Fruit fly (Drosophila melanogaster) whole organism, adult: ENCODE data around the gene Wnt4.

Experiments used
- CG11617 ChIP-seq: fragments of 200-800 bp; sonication (Bioruptor generic); optimal IDR thresholded peaks from 2 replicates; lab custom pipeline; 2017; ENCODE audit warnings: mild to moderate bottlenecking, missing biosample characterization, missing genetic modification reagents, missing genetic modification characterization
- CG14711 ChIP-seq: fragments of 200-800 bp; sonication (Bioruptor generic); optimal IDR thresholded peaks from 2 replicates; lab custom pipeline; 2018; ENCODE audit warnings: missing biosample characterization, mild to moderate bottlenecking, missing genetic modification characterization, moderate library complexity
- CG7045 ChIP-seq: fragments of 200-800 bp; sonication (Bioruptor generic); optimal IDR thresholded peaks from 2 replicates; lab custom pipeline; 2017; ENCODE audit warnings: missing biosample characterization, mild to moderate bottlenecking, missing genetic modification characterization
- CG7101 ChIP-seq: fragments of 200-800 bp; sonication (Bioruptor generic); optimal IDR thresholded peaks from 2 replicates; lab custom pipeline; 2018; ENCODE audit warnings: missing biosample characterization, mild to moderate bottlenecking, missing genetic modification characterization, moderate library complexity
- Crg-1 ChIP-seq: fragments of 200-800 bp; sonication (Bioruptor generic); optimal IDR thresholded peaks from 2 replicates; lab custom pipeline; 2016; ENCODE audit warnings: missing biosample characterization, missing genetic modification characterization
- Mnt ChIP-seq: fragments of 200-800 bp; sonication (Bioruptor generic); optimal IDR thresholded peaks from 2 replicates; lab custom pipeline; 2016; ENCODE audit warnings: missing biosample characterization, mild to moderate bottlenecking, missing genetic modification characterization
- bab1 ChIP-seq: fragments of 200-800 bp; sonication (Bioruptor generic); optimal IDR thresholded peaks from 3 replicates; lab custom pipeline; 2019; ENCODE audit warnings: missing biosample characterization, mild to moderate bottlenecking, missing genetic modification characterization, moderate library complexity
- cnc ChIP-seq, 2 experiments: fragments of >200 bp; optimal IDR thresholded peaks; 2 replicates each; lab custom pipeline; 2017
- kay ChIP-seq: fragments of 200-800 bp; sonication (Bioruptor generic); peaks from one replicate; lab custom pipeline; 2016; ENCODE audit warnings: missing biosample characterization, missing genetic modification characterization, borderline replicate concordance
- tj ChIP-seq: fragments of 200-800 bp; sonication (Bioruptor generic); optimal IDR thresholded peaks from 3 replicates; lab custom pipeline; 2017; ENCODE audit warnings: missing biosample characterization, mild to moderate bottlenecking, missing genetic modification characterization, moderate library complexity
- toe ChIP-seq: fragments of 200-800 bp; sonication (Bioruptor generic); optimal IDR thresholded peaks from 2 replicates; lab custom pipeline; 2016; ENCODE audit warnings: missing biosample characterization, missing genetic modification characterization

DNA sequence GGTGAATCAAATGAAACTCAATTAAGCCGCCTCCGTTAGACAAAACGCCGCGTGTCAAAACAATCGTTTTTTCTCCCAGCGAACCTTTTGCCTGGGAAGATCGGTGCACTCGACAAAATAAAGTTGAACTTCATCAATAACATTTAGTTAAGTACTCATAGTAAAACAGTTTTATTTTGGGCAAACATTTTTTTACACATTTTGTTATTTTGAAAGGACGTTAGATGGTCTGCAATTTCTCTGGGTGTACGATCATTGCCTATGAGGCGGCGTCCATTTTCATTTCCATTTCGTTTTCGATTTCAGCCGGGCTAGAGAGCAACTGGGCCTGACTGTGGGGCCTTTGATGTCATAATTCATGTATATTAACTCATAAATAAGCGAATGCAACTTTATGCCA, 49.4 kb upstream of the Wnt4 start:
- TF ChIP-seq kay (GFP tag; lab: Kevin White, UChicago) = no peak
- TF ChIP-seq CG11617 (GFP tag; lab: Kevin White, UChicago) = no peak
- no peak for TF ChIP-seq bab1 (GFP tag; lab: Kevin White, UChicago)
- no peak for TF ChIP-seq CG14711
- TF ChIP-seq Mnt (GFP tag; lab: Kevin White, UChicago) = no peak
- TF ChIP-seq Crg-1 (GFP tag; lab: Kevin White, UChicago) = no peak
- TF ChIP-seq CG7045 (GFP tag; lab: Kevin White, UChicago) = no peak
- TF ChIP-seq toe (GFP tag; lab: Kevin White, UChicago) = no peak
- TF ChIP-seq tj = no peak
- no peak for TF ChIP-seq CG7101 (tag; lab: Kevin White, UChicago)
- no peak for TF ChIP-seq cnc (optimal IDR thresholded peaks at IDR 0.05; lab: Kevin White, UChicago)
